Fruit fly (Drosophila melanogaster): Measurements from ENCODE around the gene ush.

- TF ChIP-seq Hr96 (GFP tag; optimal IDR thresholded peaks at IDR 0.05) (no peak), tj (GFP tag; optimal IDR thresholded peaks at IDR 0.05) (no peak), CG5204 (GFP tag; optimal IDR thresholded peaks at IDR 0.05) (no peak), toe (GFP tag; optimal IDR thresholded peaks at IDR 0.05) (no peak), kay (GFP tag; ENCODE audit: borderline replicate concordance) (no peak), CG7101 (tag; optimal IDR thresholded peaks at IDR 0.05) (no peak), Mnt (GFP tag; optimal IDR thresholded peaks at IDR 0.05) (no peak), CG1620 (GFP tag; optimal IDR thresholded peaks at IDR 0.05) (no peak), bab1 (GFP tag; optimal IDR thresholded peaks at IDR 0.05) (no peak), CG11617 (GFP tag; optimal IDR thresholded peaks at IDR 0.05) (no peak), CG14711 (tag; optimal IDR thresholded peaks at IDR 0.05) (no peak), Clk (GFP tag; optimal IDR thresholded peaks at IDR 0.05) (no peak), pad (GFP tag; optimal IDR thresholded peaks at IDR 0.05) (no peak)
Observed at dm6 chr2L:513035-513434, 37.0 kb downstream of the ush start.

Data from whole organism, adult.